Worm (Caenorhabditis elegans): Measurements from ENCODE around the gene ent-1.

ent-1 gene

ce11 chrIV:11673543-11673942 lies 18.3 kb upstream of the ent-1 start, which contains the start of gene inx-8:
inx-8 (plus strand) TSS chrIV:11673843.
- no peak for TF ChIP-seq sea-2 (GFP tag; optimal IDR thresholded peaks at IDR 0.05)
- TF ChIP-seq eor-1 (tag; optimal IDR thresholded peaks at IDR 0.05): no peak
- no peak for TF ChIP-seq skn-1 (tag; optimal IDR thresholded peaks at IDR 0.05)
- TF ChIP-seq ztf-11 (tag; optimal IDR thresholded peaks at IDR 0.05): no peak
- TF ChIP-seq lin-15B (tag; optimal IDR thresholded peaks at IDR 0.05): no peak
- TF ChIP-seq nhr-25 (tag; optimal IDR thresholded peaks at IDR 0.05): no peak
- no peak for TF ChIP-seq jun-1 (tag; optimal IDR thresholded peaks at IDR 0.05)
- TF ChIP-seq fkh-10 (GFP tag; optimal IDR thresholded peaks at IDR 0.05): no peak
- TF ChIP-seq egl-5 (tag; optimal IDR thresholded peaks at IDR 0.05): no peak
- no peak for TF ChIP-seq nhr-11 (tag; optimal IDR thresholded peaks at IDR 0.05)
- TF ChIP-seq aly-2 (tag; optimal IDR thresholded peaks at IDR 0.05): no peak
- TF ChIP-seq hmg-11 (tag; optimal IDR thresholded peaks at IDR 0.05): no peak
- TF ChIP-seq nhr-12 (tag; optimal IDR thresholded peaks at IDR 0.05): no peak
- TF ChIP-seq ZK546.5 (tag; optimal IDR thresholded peaks at IDR 0.05): no peak
- no peak for TF ChIP-seq ztf-4 (tag; optimal IDR thresholded peaks at IDR 0.05)
- TF ChIP-seq R02D3.7 (tag; optimal IDR thresholded peaks at IDR 0.05): no peak
- no peak for TF ChIP-seq egl-27 (tag; optimal IDR thresholded peaks at IDR 0.05)

DNA sequence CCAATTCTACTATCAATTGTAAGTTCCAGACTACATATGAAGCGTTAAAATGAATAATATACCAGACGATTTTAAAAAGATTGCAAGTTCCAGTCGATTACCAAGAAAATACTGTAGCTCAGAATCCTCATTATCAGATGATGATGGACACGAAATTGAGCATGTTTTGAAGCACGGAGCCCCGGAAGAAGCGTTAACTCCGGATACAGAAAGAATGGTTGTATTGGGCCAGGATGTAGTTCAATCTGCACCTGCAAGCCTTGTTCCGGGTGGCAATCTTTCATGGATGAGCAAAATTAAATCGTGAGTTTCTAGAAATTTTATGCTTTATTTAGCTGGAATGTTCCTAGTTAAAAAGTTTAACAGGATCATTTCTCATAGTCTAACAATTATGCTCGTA lies 12.7 kb upstream of the ent-1 start, which contains the start of gene atg-4.2:
TSS of gene atg-4.2 (plus strand) at position 24 of the 400 bp plus-strand sequence.
- TF ChIP-seq ztf-11 (tag; optimal IDR thresholded peaks at IDR 0.05): no peak
- no peak for TF ChIP-seq nfya-1 (tag; optimal IDR thresholded peaks at IDR 0.05; ENCODE audit: insufficient read depth)
- TF ChIP-seq sea-2 (GFP tag; optimal IDR thresholded peaks at IDR 0.05): no peak
- no peak for TF ChIP-seq snpc-4 (tag; optimal IDR thresholded peaks at IDR 0.05)
- no peak for TF ChIP-seq nhr-23 (tag; optimal IDR thresholded peaks at IDR 0.05)
- TF ChIP-seq nhr-43 (tag; optimal IDR thresholded peaks at IDR 0.05; ENCODE audit: poor library complexity, severe bottlenecking): no peak
- TF ChIP-seq pha-4 (tag; optimal IDR thresholded peaks at IDR 0.05): no peak
- TF ChIP-seq mdl-1 (tag; optimal IDR thresholded peaks at IDR 0.05): no peak

DNA sequence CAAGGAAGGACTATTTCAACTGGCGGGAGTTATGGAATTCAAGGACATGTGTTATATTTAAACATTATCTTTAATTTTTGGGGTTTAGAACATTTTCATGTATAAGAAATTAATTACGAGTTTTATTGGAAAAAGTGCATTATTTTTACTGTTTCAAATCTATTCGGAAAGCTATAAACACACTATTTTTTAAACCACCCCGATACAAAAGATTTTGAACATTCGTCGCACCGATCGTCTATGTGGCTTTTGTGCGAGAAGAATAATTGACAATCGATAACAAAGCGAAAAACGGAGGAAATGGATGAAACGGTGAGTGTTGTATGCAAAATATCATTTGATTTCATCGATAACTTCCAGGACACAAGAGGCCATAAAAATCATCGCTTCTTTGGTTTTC lies 9.7 kb upstream of the ent-1 start, which contains the start of gene ZK809.9:
TSS of gene ZK809.9 (plus strand) at position 301 of the 400 bp plus-strand sequence.
- TF ChIP-seq ceh-9 (tag; optimal IDR thresholded peaks at IDR 0.05) (no peak), skn-1 (tag; optimal IDR thresholded peaks at IDR 0.05) (no peak), nhr-76 (tag; optimal IDR thresholded peaks at IDR 0.05) (no peak), nhr-11 (tag; optimal IDR thresholded peaks at IDR 0.05) (no peak), nhr-67 (tag; optimal IDR thresholded peaks at IDR 0.05) (no peak), snpc-4 (tag; optimal IDR thresholded peaks at IDR 0.05) (no peak), jun-1 (tag; optimal IDR thresholded peaks at IDR 0.05) (no peak), hmg-11 (tag; optimal IDR thresholded peaks at IDR 0.05) (no peak)

- no peak for TF ChIP-seq ama-1 (optimal IDR thresholded peaks at IDR 0.05)
- TF ChIP-seq nfya-1 (tag; optimal IDR thresholded peaks at IDR 0.05; ENCODE audit: insufficient read depth): no peak
- TF ChIP-seq nhr-11 (tag; optimal IDR thresholded peaks at IDR 0.05): no peak
These were observed 4.6 kb upstream of the ent-1 start, which contains the start of gene ZK792.1 for ce11 chrIV:11659794-11660312. ZK792.1 (plus strand) TSS chrIV:11659844.

- TF ChIP-seq eor-1 (tag; optimal IDR thresholded peaks at IDR 0.05) (no peak), pqm-1 (tag; optimal IDR thresholded peaks at IDR 0.05) (no peak), nfya-1 (tag; optimal IDR thresholded peaks at IDR 0.05; ENCODE audit: insufficient read depth) (peak; percentile 20), elt-3 (tag; optimal IDR thresholded peaks at IDR 0.05) (no peak), egl-5 (tag; optimal IDR thresholded peaks at IDR 0.05) (no peak), hmg-11 (tag; optimal IDR thresholded peaks at IDR 0.05) (peak; percentile 34)
These were observed 992 bp upstream of the ent-1 start, which contains the start of gene ZK809.5 for ce11 chrIV:11656144-11656780. ZK809.5 (plus strand) TSS chrIV:11656730.

- no peak for TF ChIP-seq ztf-4 (tag; optimal IDR thresholded peaks at IDR 0.05)
- no peak for TF ChIP-seq elt-2 (tag; optimal IDR thresholded peaks at IDR 0.05)
- TF ChIP-seq jun-1 (tag; optimal IDR thresholded peaks at IDR 0.05): no peak
- no peak for TF ChIP-seq unc-62 (GFP tag; optimal IDR thresholded peaks at IDR 0.05)
- no peak for TF ChIP-seq nhr-11 (tag; optimal IDR thresholded peaks at IDR 0.05)
- peak; percentile 16 for TF ChIP-seq pha-4 (tag; optimal IDR thresholded peaks at IDR 0.05)
- no peak for TF ChIP-seq daf-12 (tag; optimal IDR thresholded peaks at IDR 0.05)
- no peak for TF ChIP-seq lsy-12 (tag; optimal IDR thresholded peaks at IDR 0.05)
These were observed 3.3 kb downstream of the ent-1 start, which contains the start of the genes acl-3 and ndub-6 for ce11 chrIV:11651965-11652453. acl-3 (minus strand) TSS chrIV:11652023. ndub-6 (plus strand) TSS chrIV:11652403.
